Fruit fly (Drosophila melanogaster): ENCODE measurements around the gene dco.

The dco gene

DNA sequence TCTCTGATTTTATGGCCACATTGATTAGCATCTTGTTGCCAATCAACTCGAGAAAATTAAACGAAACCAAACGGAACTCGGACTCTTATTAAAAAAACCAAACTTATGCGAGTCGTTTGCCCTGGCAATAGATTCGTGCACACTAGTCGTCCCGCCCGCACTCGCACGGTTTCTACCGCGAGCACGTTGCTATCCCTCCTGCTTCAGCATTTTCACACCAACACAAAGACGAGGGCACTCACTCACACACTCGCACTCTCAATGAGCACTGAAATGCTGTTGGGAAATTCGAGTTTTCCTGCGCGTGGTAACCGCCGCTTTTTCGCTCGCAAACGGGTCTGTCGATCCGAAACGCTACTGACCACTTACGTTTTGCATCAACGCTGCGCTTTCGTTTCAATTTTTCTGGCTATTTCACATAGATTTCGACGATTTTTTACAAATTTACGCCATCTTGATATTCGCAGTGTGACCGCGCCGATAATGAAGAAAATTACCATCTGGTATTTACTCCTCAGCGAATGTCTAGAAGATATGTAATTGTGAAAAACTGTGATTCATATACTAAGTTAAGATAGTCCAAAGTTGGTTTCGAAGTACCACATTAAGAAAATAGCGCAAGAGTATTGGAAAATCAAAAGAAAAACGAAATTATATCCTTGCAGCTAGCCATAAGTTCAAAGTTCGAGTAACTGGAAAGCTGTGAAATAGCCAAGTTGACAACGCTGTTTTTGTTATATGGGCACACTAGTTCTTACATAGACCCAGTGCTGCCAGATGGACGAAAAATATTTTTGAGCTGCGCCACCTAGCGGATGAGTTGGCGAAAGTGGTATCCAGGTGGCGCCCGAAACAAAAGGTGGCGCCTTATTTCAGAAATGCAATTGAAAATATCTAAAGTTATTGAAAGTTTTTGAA is at the start of gene dco (continued):
- TF ChIP-seq sr (GFP tag; IDR thresholded peaks at IDR 0.05), result peak; percentile 13; the same call in 1 of the 3 replicates
- no peak for TF ChIP-seq nau (GFP tag; optimal IDR thresholded peaks at IDR 0.05)
- TF ChIP-seq CG5953 (GFP tag; IDR thresholded peaks at IDR 0.05), result peak; percentile 41; the same call in 1 of the 2 replicates
- peak; percentile 21 for TF ChIP-seq MBD-R2 (GFP tag; IDR thresholded peaks at IDR 0.05)
- TF ChIP-seq disco-r (GFP tag; optimal IDR thresholded peaks at IDR 0.05), result peak; percentile 65
- TF ChIP-seq zen (tag; optimal IDR thresholded peaks at IDR 0.05), result peak; percentile 79
- TF ChIP-seq lov (optimal IDR thresholded peaks at IDR 0.05), result no peak
- TF ChIP-seq lov (GFP tag; IDR thresholded peaks at IDR 0.05), result peak; percentile 76; the same call in 2 of the 3 replicates
- peak; percentile 59; the same call in 1 of the 3 replicates for TF ChIP-seq z (GFP tag; IDR thresholded peaks at IDR 0.05)
- peak; percentile 82 for TF ChIP-seq CG10959 (GFP tag; IDR thresholded peaks at IDR 0.05)
- TF ChIP-seq wdn (GFP tag; IDR thresholded peaks at IDR 0.05), result peak; percentile 37; the same call in 1 of the 2 replicates
- TF ChIP-seq Mrtf (GFP tag; IDR thresholded peaks at IDR 0.05), result peak; percentile 88
- TF ChIP-seq fd96Cb (tag; optimal IDR thresholded peaks at IDR 0.05), result peak; percentile 59
- peak; percentile 71; the same call in 1 of the 3 replicates for TF ChIP-seq gce (GFP tag; IDR thresholded peaks at IDR 0.05)
- TF ChIP-seq Gsc (GFP tag; IDR thresholded peaks at IDR 0.05), result peak; percentile 69
- no peak; the same call in 2 of the 3 replicates for TF ChIP-seq otp (GFP tag; IDR thresholded peaks at IDR 0.05)
- no peak for TF ChIP-seq Hmx (GFP tag; optimal IDR thresholded peaks at IDR 0.05)
- TF ChIP-seq Six4 (GFP tag; optimal IDR thresholded peaks at IDR 0.05), result peak; percentile 71
- peak; percentile 29 for TF ChIP-seq fd3F (GFP tag; optimal IDR thresholded peaks at IDR 0.05)
- TF ChIP-seq Fer1 (GFP tag; optimal IDR thresholded peaks at IDR 0.05), result peak; percentile 5
- no peak for TF ChIP-seq zf30C (GFP tag; optimal IDR thresholded peaks at IDR 0.05)
- TF ChIP-seq D (optimal IDR thresholded peaks at IDR 0.05), result peak; percentile 90
- TF ChIP-seq D (GFP tag; optimal IDR thresholded peaks at IDR 0.05), result no peak
- TF ChIP-seq Poxn (GFP tag; IDR thresholded peaks at IDR 0.05), result no peak
- peak; percentile 73 for TF ChIP-seq CG10654 (GFP tag; optimal IDR thresholded peaks at IDR 0.05)
- TF ChIP-seq hth (optimal IDR thresholded peaks at IDR 0.05), result no peak
- peak; percentile 42 for TF ChIP-seq bigmax (GFP tag; optimal IDR thresholded peaks at IDR 0.05)
- TF ChIP-seq dan (GFP tag; IDR thresholded peaks at IDR 0.05), result no peak
- peak; percentile 83 for TF ChIP-seq CG30403 (GFP tag; optimal IDR thresholded peaks at IDR 0.05)
- TF ChIP-seq Mad (GFP tag; optimal IDR thresholded peaks at IDR 0.05), result peak; percentile 60
- TF ChIP-seq bowl (GFP tag; IDR thresholded peaks at IDR 0.05), result peak; percentile 34; the same call in 1 of the 2 replicates
- TF ChIP-seq CG13296 (GFP tag; optimal IDR thresholded peaks at IDR 0.05), result no peak
- peak; percentile 92 for TF ChIP-seq CG11247 (GFP tag; IDR thresholded peaks at IDR 0.05)
- TF ChIP-seq pros (GFP tag; optimal IDR thresholded peaks at IDR 0.05), result no peak
- TF ChIP-seq GATAe (GFP tag; conservative IDR thresholded peaks at IDR 0.05), result no peak
- peak; percentile 98 for TF ChIP-seq Med (GFP tag)
- TF ChIP-seq CG4404 (GFP tag; IDR thresholded peaks at IDR 0.05), result peak; percentile 68
- peak; percentile 73 for TF ChIP-seq Antp (GFP tag; optimal IDR thresholded peaks at IDR 0.05)
- peak; percentile 46 for TF ChIP-seq unpg (GFP tag; optimal IDR thresholded peaks at IDR 0.05)
- peak; percentile 79 for TF ChIP-seq emc (GFP tag; optimal IDR thresholded peaks at IDR 0.05)
- TF ChIP-seq eyg (GFP tag; optimal IDR thresholded peaks at IDR 0.05), result no peak
- TF ChIP-seq CG11696 (GFP tag; IDR thresholded peaks at IDR 0.05), result no peak
- peak; percentile 36 for TF ChIP-seq CG2116 (GFP tag; optimal IDR thresholded peaks at IDR 0.05)
- no peak for TF ChIP-seq scrt (GFP tag; optimal IDR thresholded peaks at IDR 0.05)
- TF ChIP-seq Taf1 (GFP tag; IDR thresholded peaks at IDR 0.05), result peak; percentile 63
- TF ChIP-seq zfh2 (GFP tag; optimal IDR thresholded peaks at IDR 0.05), result peak; percentile 55
- TF ChIP-seq HLH4C (GFP tag; IDR thresholded peaks at IDR 0.05; ENCODE audit: partially characterized antibody), result no peak
- TF ChIP-seq CG6854 (GFP tag; optimal IDR thresholded peaks at IDR 0.05), result no peak
- no peak for TF ChIP-seq Tbp (GFP tag; optimal IDR thresholded peaks at IDR 0.05)
- TF ChIP-seq Bgb (GFP tag; IDR thresholded peaks at IDR 0.05; ENCODE audit: partially characterized antibody), result peak; percentile 32; the same call in 1 of the 2 replicates
